Fruit fly (Drosophila melanogaster) Kc167 (cell line): ENCODE results near the gene ph-d.

Experiments used
- Myc ChIP-seq: fragments of >200 bp; optimal IDR thresholded peaks from 2 replicates; lab custom pipeline; 2017; ENCODE audit warnings: missing external identifiers
- Sin3A ChIP-seq: fragments of >200 bp; optimal IDR thresholded peaks from 2 replicates; lab custom pipeline; 2018; ENCODE audit warnings: missing external identifiers
- h ChIP-seq: fragments of >200 bp; optimal IDR thresholded peaks from 3 replicates; lab custom pipeline; 2018; ENCODE audit warnings: missing external identifiers
- psq ChIP-seq: fragments of >200 bp; optimal IDR thresholded peaks from 2 replicates; lab custom pipeline; 2017; ENCODE audit warnings: missing external identifiers
- ttk ChIP-seq: sonication (Bioruptor generic); optimal IDR thresholded peaks from 2 replicates; lab custom pipeline; 2017; ENCODE audit warnings: missing external identifiers

dm6 chrX:2137587-2138341, 14.7 kb upstream of the ph-d start:
- no peak for TF ChIP-seq psq (lab: Kevin White, UChicago)
- no peak for TF ChIP-seq Sin3A
- no peak for TF ChIP-seq h (lab: Kevin White, UChicago)
- TF ChIP-seq ttk (lab: Kevin White, UChicago), result no peak
- no peak for TF ChIP-seq Myc (lab: Kevin White, UChicago)
